Fruit fly (Drosophila melanogaster) whole organism, pupa: Measurements from ENCODE around the gene Dpy-30L2.

Source experiments
- CG14655 ChIP-seq: fragments of 200-800 bp; sonication (Bioruptor generic); optimal IDR thresholded peaks from 3 replicates; lab custom pipeline; 2017; ENCODE audit warnings: mild to moderate bottlenecking, missing biosample characterization, missing genetic modification reagents, missing genetic modification characterization
- CG34367 ChIP-seq: fragments of 200-800 bp; sonication (Bioruptor generic); optimal IDR thresholded peaks from 2 replicates; lab custom pipeline; 2018; ENCODE audit warnings: missing biosample characterization, mild to moderate bottlenecking, missing genetic modification characterization
- CG4496 ChIP-seq: fragments of 200-800 bp; sonication (Bioruptor generic); IDR thresholded peaks from 3 replicates; pipeline ENCODE4 v1.3.6; 2022; ENCODE audit warnings: missing biosample characterization, missing genetic modification characterization
- D1 ChIP-seq: fragments of 200-800 bp; sonication (Bioruptor generic); optimal IDR thresholded peaks from 2 replicates; lab custom pipeline; 2018; ENCODE audit warnings: missing biosample characterization, mild to moderate bottlenecking, missing genetic modification characterization, moderate library complexity
- EcR ChIP-seq: fragments of 200-800 bp; sonication (Bioruptor generic); optimal IDR thresholded peaks from 3 replicates; lab custom pipeline; 2019; ENCODE audit warnings: missing biosample characterization, missing genetic modification characterization, mild to moderate bottlenecking, moderate library complexity, missing genetic modification reagents
- Snoo ChIP-seq: fragments of 200-800 bp; sonication (Bioruptor generic); optimal IDR thresholded peaks from 3 replicates; lab custom pipeline; 2017; ENCODE audit warnings: missing biosample characterization, mild to moderate bottlenecking, missing genetic modification characterization, inconsistent platforms
- fd96Ca ChIP-seq: fragments of 200-800 bp; sonication (Bioruptor generic); IDR thresholded peaks from 3 replicates; pipeline ENCODE4 v1.3.6; 2022; ENCODE audit warnings: missing biosample characterization, missing genetic modification characterization

- TF ChIP-seq EcR (GFP tag; lab: Kevin White, UChicago) = no peak
- no peak for TF ChIP-seq CG4496 (GFP tag; lab: Robert Waterston, UW)
- no peak for TF ChIP-seq D1 (tag; lab: Kevin White, UChicago)
- TF ChIP-seq Snoo (tag; lab: Kevin White, UChicago) = no peak
- no peak for TF ChIP-seq fd96Ca
- no peak for TF ChIP-seq CG34367 (tag; lab: Kevin White, UChicago)
- TF ChIP-seq CG14655 = no peak
Observed at dm6 chr3L:4049082-4049481, 1.5 kb upstream of the Dpy-30L2 start.
